Worm (Caenorhabditis elegans) whole organism, early embryonic: ENCODE data around the gene C40H1.9.

Source experiments
- F13C5.2 ChIP-seq: sonication (generic microtip); optimal IDR thresholded peaks from 2 replicates; lab custom pipeline; 2017; ENCODE audit warnings: mild to moderate bottlenecking, missing genetic modification characterization, inconsistent platforms, missing compliant biosample characterization
- aly-1 ChIP-seq: sonication (generic microtip); optimal IDR thresholded peaks from 2 replicates; lab custom pipeline; 2016; ENCODE audit warnings: missing genetic modification characterization, missing compliant biosample characterization
- ama-1 ChIP-seq: fragments of 150-350 bp; optimal IDR thresholded peaks from 2 replicates; lab custom pipeline; 2014
- ceh-13 ChIP-seq: fragments of 200-800 bp; sonication (Bioruptor generic); optimal IDR thresholded peaks from 2 replicates; lab custom pipeline; 2018; ENCODE audit warnings: mild to moderate bottlenecking, missing genetic modification characterization, missing compliant biosample characterization
- ceh-36 ChIP-seq: sonication (generic microtip); optimal IDR thresholded peaks from 2 replicates; lab custom pipeline; 2016; ENCODE audit warnings: missing genetic modification characterization, inconsistent platforms, missing compliant biosample characterization
- ets-7 ChIP-seq: sonication (generic microtip); optimal IDR thresholded peaks from 2 replicates; lab custom pipeline; 2016; ENCODE audit warnings: missing genotype, missing genetic modification characterization, missing compliant biosample characterization
- flt-1 ChIP-seq: fragments of 200-800 bp; sonication (Bioruptor generic); IDR thresholded peaks from 2 replicates; pipeline ENCODE4 v1.3.6; 2022; ENCODE audit warnings: missing genetic modification characterization, missing compliant biosample characterization
- hmbx-1 ChIP-seq: sonication (generic microtip); optimal IDR thresholded peaks from 2 replicates; lab custom pipeline; 2016; ENCODE audit warnings: mild to moderate bottlenecking, missing genetic modification characterization, missing compliant biosample characterization
- hmg-4 ChIP-seq: fragments of 200-800 bp; sonication (Bioruptor generic); optimal IDR thresholded peaks from 2 replicates; lab custom pipeline; 2018; ENCODE audit warnings: mild to moderate bottlenecking, missing genetic modification characterization, missing compliant biosample characterization
- hnd-1 ChIP-seq: sonication (generic microtip); optimal IDR thresholded peaks from 2 replicates; lab custom pipeline; 2016; ENCODE audit warnings: missing genetic modification characterization, missing compliant biosample characterization
- scrt-1 ChIP-seq: fragments of 200-800 bp; sonication (Bioruptor generic); IDR thresholded peaks from 2 replicates; pipeline ENCODE4 v1.3.6; 2022; ENCODE audit warnings: missing genetic modification characterization, missing compliant biosample characterization
- sea-1 ChIP-seq: fragments of 200-800 bp; sonication (Bioruptor generic); conservative IDR thresholded peaks from 2 replicates; pipeline ENCODE4 v1.3.6; 2022; ENCODE audit warnings: missing genetic modification characterization, missing compliant biosample characterization
- tra-4 ChIP-seq: sonication (generic microtip); optimal IDR thresholded peaks from 2 replicates; lab custom pipeline; 2017; ENCODE audit warnings: missing genetic modification characterization, missing compliant biosample characterization

DNA sequence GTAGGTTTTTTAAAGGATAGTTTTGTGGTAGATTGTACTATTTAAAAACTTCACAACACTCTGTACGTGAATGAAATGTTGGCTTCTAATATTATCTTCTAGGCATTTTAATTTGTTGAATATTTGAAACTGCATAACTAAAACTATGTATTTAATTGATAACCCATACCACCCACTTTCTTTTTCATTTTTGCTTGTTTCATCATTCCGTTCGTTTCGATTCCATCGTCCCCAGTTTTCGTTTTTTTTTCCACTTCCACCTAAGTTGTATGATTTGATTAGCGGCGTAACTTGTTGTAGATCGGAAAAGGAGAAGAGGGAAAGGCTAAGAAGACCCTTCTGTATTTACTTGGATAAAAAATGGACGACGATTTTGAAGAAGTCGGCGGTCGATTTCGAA lies 19.8 kb upstream of the C40H1.9 start, which contains the start of gene K01B6.3:
- TF ChIP-seq ets-7 (tag; lab: Kevin White, UChicago) (no peak), sea-1 (GFP tag; lab: Robert Waterston, UW) (no peak), aly-1 (tag; lab: Kevin White, UChicago) (no peak), hnd-1 (no peak), ceh-13 (GFP tag; lab: Kevin White, UChicago) (no peak), tra-4 (tag; lab: Kevin White, UChicago) (no peak), ama-1 (no peak), flt-1 (GFP tag; lab: Robert Waterston, UW) (no peak), hmbx-1 (tag; lab: Kevin White, UChicago) (no peak), scrt-1 (GFP tag; lab: Robert Waterston, UW) (no peak), ceh-36 (tag; lab: Kevin White, UChicago) (no peak), hmg-4 (no peak), F13C5.2 (tag; lab: Kevin White, UChicago) (no peak)
